Worm (Caenorhabditis elegans) whole organism, mixed stage, embryonic: ENCODE data around the gene C29F9.2.
A peak's percentile ranks its signal among the peaks of the same experiment; 100 is the strongest.

Experiments used
- M03D4.4 ChIP-seq: sonication (generic microtip); optimal IDR thresholded peaks from 2 replicates; lab custom pipeline; 2017; ENCODE audit warnings: mild to moderate bottlenecking, missing genetic modification characterization, missing compliant biosample characterization
- bed-3 ChIP-seq: fragments of 200-800 bp; sonication (Bioruptor generic); optimal IDR thresholded peaks from 3 replicates; lab custom pipeline; 2018; ENCODE audit warnings: mild to moderate bottlenecking, missing genetic modification characterization, moderate library complexity, missing compliant biosample characterization
- blmp-1 ChIP-seq: fragments of 150-350 bp; optimal IDR thresholded peaks from 2 replicates; lab custom pipeline; 2014; ENCODE audit warnings: missing biosample characterization, missing genetic modification characterization
- ceh-39 ChIP-seq: fragments of 150-350 bp; optimal IDR thresholded peaks from 2 replicates; lab custom pipeline; 2014; ENCODE audit warnings: missing biosample characterization, missing genetic modification characterization
- ceh-83 ChIP-seq: fragments of 200-800 bp; sonication (Bioruptor generic); optimal IDR thresholded peaks from 2 replicates; lab custom pipeline; 2018; ENCODE audit warnings: mild to moderate bottlenecking, missing genetic modification characterization, missing compliant biosample characterization
- ces-1 ChIP-seq: fragments of 150-350 bp; optimal IDR thresholded peaks from 2 replicates; lab custom pipeline; 2014; ENCODE audit warnings: missing biosample characterization, missing genetic modification reagents, missing genetic modification characterization
- cnd-1 ChIP-seq: fragments of 200-800 bp; sonication (Bioruptor generic); optimal IDR thresholded peaks from 2 replicates; lab custom pipeline; 2018; ENCODE audit warnings: mild to moderate bottlenecking, missing genetic modification characterization, missing compliant biosample characterization
- drap-1 ChIP-seq: fragments of 200-800 bp; sonication (Bioruptor generic); optimal IDR thresholded peaks from 3 replicates; lab custom pipeline; 2018; ENCODE audit warnings: mild to moderate bottlenecking, missing genetic modification characterization, missing compliant biosample characterization
- elt-1 ChIP-seq: sonication (generic microtip); optimal IDR thresholded peaks from 2 replicates; lab custom pipeline; 2017; ENCODE audit warnings: missing genetic modification characterization, mild to moderate bottlenecking, missing compliant biosample characterization, antibody characterized with exemption, moderate library complexity, borderline replicate concordance; ENCODE audit not compliant: insufficient read depth
- elt-3 ChIP-seq: fragments of 150-350 bp; optimal IDR thresholded peaks from 2 replicates; lab custom pipeline; 2014; ENCODE audit warnings: missing biosample characterization, missing genetic modification characterization
- ham-2 ChIP-seq: fragments of 200-800 bp; sonication (Bioruptor generic); optimal IDR thresholded peaks from 2 replicates; lab custom pipeline; 2018; ENCODE audit warnings: mild to moderate bottlenecking, missing genetic modification characterization, missing compliant biosample characterization
- hlh-1 ChIP-seq: fragments of 150-350 bp; optimal IDR thresholded peaks from 2 replicates; lab custom pipeline; 2014; ENCODE audit warnings: missing biosample characterization, missing genetic modification reagents, missing genetic modification characterization
- lin-13 ChIP-seq: fragments of 150-350 bp; optimal IDR thresholded peaks from 2 replicates; lab custom pipeline; 2014; ENCODE audit warnings: missing biosample characterization, missing genetic modification characterization
- lin-32 ChIP-seq: fragments of 200-800 bp; sonication (Bioruptor generic); optimal IDR thresholded peaks from 2 replicates; lab custom pipeline; 2018; ENCODE audit warnings: mild to moderate bottlenecking, missing genetic modification characterization, missing compliant biosample characterization
- lsy-2 ChIP-seq: fragments of 150-350 bp; optimal IDR thresholded peaks from 2 replicates; lab custom pipeline; 2014; ENCODE audit warnings: missing biosample characterization, missing genetic modification characterization
- mab-5 ChIP-seq: fragments of 150-350 bp; optimal IDR thresholded peaks from 2 replicates; lab custom pipeline; 2014; ENCODE audit warnings: missing biosample characterization, missing genetic modification characterization
- mep-1 ChIP-seq: fragments of 150-350 bp; optimal IDR thresholded peaks from 2 replicates; lab custom pipeline; 2017; ENCODE audit warnings: missing biosample characterization, missing genetic modification reagents, missing genetic modification characterization, inconsistent platforms
- mls-2 ChIP-seq: sonication (generic microtip); optimal IDR thresholded peaks from 2 replicates; lab custom pipeline; 2016; ENCODE audit warnings: mild to moderate bottlenecking, missing genetic modification characterization, moderate library complexity, missing compliant biosample characterization
- nhr-12 ChIP-seq: fragments of 150-350 bp; optimal IDR thresholded peaks from 2 replicates; lab custom pipeline; 2014; ENCODE audit warnings: missing biosample characterization, missing genetic modification characterization
- nhr-237 ChIP-seq: fragments of 150-350 bp; optimal IDR thresholded peaks from 2 replicates; lab custom pipeline; 2014; ENCODE audit warnings: missing biosample characterization, missing genetic modification characterization
- nhr-28 ChIP-seq: fragments of 150-350 bp; optimal IDR thresholded peaks from 2 replicates; lab custom pipeline; 2014; ENCODE audit warnings: missing biosample characterization, missing genetic modification characterization
- nhr-76 ChIP-seq: sonication (generic microtip); optimal IDR thresholded peaks from 2 replicates; lab custom pipeline; 2017; ENCODE audit warnings: missing biosample characterization, missing genetic modification characterization
- pha-4 ChIP-seq: fragments of 150-350 bp; optimal IDR thresholded peaks from 2 replicates; lab custom pipeline; 2018; ENCODE audit warnings: missing biosample characterization, missing genetic modification reagents, missing genetic modification characterization
- snpc-4 ChIP-seq: fragments of 150-350 bp; optimal IDR thresholded peaks from 2 replicates; lab custom pipeline; 2014; ENCODE audit warnings: missing biosample characterization, missing genetic modification characterization
- sptf-1 ChIP-seq: sonication (generic microtip); optimal IDR thresholded peaks from 2 replicates; lab custom pipeline; 2017; ENCODE audit warnings: mild to moderate bottlenecking, missing genetic modification characterization, moderate library complexity, missing compliant biosample characterization
- unc-120 ChIP-seq: sonication (generic microtip); optimal IDR thresholded peaks from 2 replicates; lab custom pipeline; 2017; ENCODE audit warnings: missing genetic modification characterization, missing compliant biosample characterization; ENCODE audit not compliant: poor library complexity, severe bottlenecking
- unc-62 ChIP-seq: fragments of 150-350 bp; optimal IDR thresholded peaks from 2 replicates; lab custom pipeline; 2014; ENCODE audit warnings: missing biosample characterization, missing genetic modification reagents, missing genetic modification characterization
- zip-8 ChIP-seq: fragments of 150-350 bp; optimal IDR thresholded peaks from 2 replicates; lab custom pipeline; 2014; ENCODE audit warnings: missing biosample characterization, missing genetic modification characterization
- ztf-11 ChIP-seq: fragments of 150-350 bp; optimal IDR thresholded peaks from 2 replicates; lab custom pipeline; 2014; ENCODE audit warnings: missing biosample characterization, missing genetic modification characterization

C29F9.2 gene

ce11 chrIII:147570-148076, 16.9 kb downstream of the C29F9.2 start, which contains the start of gene sqst-5:
sqst-5 (minus strand) TSS chrIII:147620.
- TF ChIP-seq ces-1 = no peak
- TF ChIP-seq nhr-28 (tag; lab: Kevin White, UChicago) = no peak
- TF ChIP-seq elt-1 (tag; lab: Kevin White, UChicago) = no peak
- TF ChIP-seq lin-13 (tag; lab: Kevin White, UChicago) = no peak
- TF ChIP-seq unc-62 (GFP tag; lab: Kevin White, UChicago) = no peak
- no peak for TF ChIP-seq zip-8 (tag; lab: Kevin White, UChicago)
- TF ChIP-seq unc-120 (tag; lab: Kevin White, UChicago) = no peak
- no peak for TF ChIP-seq nhr-12 (tag; lab: Kevin White, UChicago)
- TF ChIP-seq bed-3 (GFP tag; lab: Kevin White, UChicago) = no peak
- no peak for TF ChIP-seq snpc-4
- TF ChIP-seq, all 35 proteins: peak for 0

- TF ChIP-seq lin-13 (tag; lab: Kevin White, UChicago) (no peak), nhr-28 (tag; lab: Kevin White, UChicago) (no peak), nhr-12 (tag; lab: Kevin White, UChicago) (no peak), ham-2 (GFP tag; lab: Kevin White, UChicago) (no peak), sptf-1 (tag; lab: Kevin White, UChicago) (no peak), ces-1 (no peak), bed-3 (GFP tag; lab: Kevin White, UChicago) (no peak), snpc-4 (no peak), mls-2 (tag; lab: Kevin White, UChicago) (no peak), elt-3 (tag; lab: Kevin White, UChicago) (no peak), nhr-237 (no peak), mab-5 (tag; lab: Kevin White, UChicago) (no peak), ceh-83 (no peak), blmp-1 (no peak)
- TF ChIP-seq, all 35 proteins: peak for 0
These were observed 18.4 kb downstream of the C29F9.2 start for ce11 chrIII:149132-149531.

DNA sequence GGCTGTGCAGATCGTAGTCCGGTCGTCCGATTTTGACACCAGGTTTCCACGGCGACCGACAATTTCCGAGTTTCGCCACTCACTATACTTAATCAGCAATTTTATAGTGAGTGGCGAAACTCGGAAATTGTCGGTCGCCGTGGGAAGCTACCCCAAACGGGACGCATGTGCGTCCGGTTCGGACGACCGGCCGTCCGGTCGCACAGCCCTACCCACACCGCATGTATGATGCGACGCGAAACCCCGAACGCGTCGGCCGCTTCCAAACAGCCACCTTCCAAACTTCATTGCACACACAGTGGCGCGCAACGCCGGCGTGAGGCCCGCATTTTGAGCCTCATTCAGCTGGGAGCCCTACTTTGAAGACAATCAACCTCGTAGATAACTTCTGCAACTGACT, 20.3 kb downstream of the C29F9.2 start:
- no peak for TF ChIP-seq elt-1 (tag; lab: Kevin White, UChicago)
- TF ChIP-seq nhr-28 (tag; lab: Kevin White, UChicago) = no peak
- TF ChIP-seq pha-4 (tag; lab: Kevin White, UChicago) = no peak
- no peak for TF ChIP-seq hlh-1 (tag; lab: Kevin White, UChicago)
- TF ChIP-seq bed-3 (GFP tag; lab: Kevin White, UChicago) = no peak
- TF ChIP-seq elt-3 (tag; lab: Kevin White, UChicago) = no peak
- TF ChIP-seq M03D4.4 (tag; lab: Kevin White, UChicago) = no peak
- no peak for TF ChIP-seq sptf-1 (tag; lab: Kevin White, UChicago)
- TF ChIP-seq ztf-11 (tag; lab: Kevin White, UChicago) = no peak
- no peak for TF ChIP-seq lin-32
- TF ChIP-seq nhr-76 = no peak
- no peak for TF ChIP-seq nhr-12 (tag; lab: Kevin White, UChicago)

DNA sequence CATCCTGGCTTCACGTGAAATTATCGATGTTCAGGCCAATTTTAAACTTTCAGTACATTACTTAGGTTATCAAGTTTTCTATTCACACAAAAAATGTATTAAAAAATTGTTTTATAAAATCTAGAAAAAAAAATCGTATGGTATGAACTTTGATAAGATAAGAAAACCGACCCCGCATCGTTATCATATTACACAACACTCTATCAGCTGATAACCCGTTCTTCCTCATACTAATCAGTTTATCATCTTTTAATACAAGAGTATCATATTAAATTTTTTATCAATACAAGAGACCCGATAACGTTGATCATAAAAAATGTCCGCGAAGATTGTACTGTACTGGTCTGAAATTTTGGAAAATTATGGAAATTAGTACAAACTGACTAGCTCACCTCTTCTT, 23.4 kb downstream of the C29F9.2 start:
- TF ChIP-seq mep-1 (tag; lab: Kevin White, UChicago) (no peak), ceh-39 (tag; lab: Kevin White, UChicago) (no peak), ces-1 (no peak), elt-3 (tag; lab: Kevin White, UChicago) (peak; percentile 70)

ce11 chrIII:156645-157044, 25.9 kb downstream of the C29F9.2 start, which contains the start of the genes zig-13 and ver-1:
zig-13 (minus strand) TSS chrIII:156745.
ver-1 (plus strand) TSS chrIII:156824.
- TF ChIP-seq ztf-11 (tag; lab: Kevin White, UChicago) (no peak), mep-1 (tag; lab: Kevin White, UChicago) (no peak), unc-120 (tag; lab: Kevin White, UChicago) (no peak), ceh-83 (no peak), cnd-1 (no peak), nhr-28 (tag; lab: Kevin White, UChicago) (no peak), pha-4 (tag; lab: Kevin White, UChicago) (no peak), lsy-2 (tag; lab: Kevin White, UChicago) (no peak), drap-1 (GFP tag; lab: Kevin White, UChicago) (no peak), ham-2 (GFP tag; lab: Kevin White, UChicago) (no peak), sptf-1 (tag; lab: Kevin White, UChicago) (no peak)
